Worm (Caenorhabditis elegans) whole organism, early embryonic: Measurements from ENCODE around the gene F13A7.14.

ENCODE experiments used
- B0310.2 ChIP-seq: sonication (generic microtip); optimal IDR thresholded peaks from 2 replicates; lab custom pipeline; 2016; ENCODE audit warnings: mild to moderate bottlenecking, missing genetic modification characterization, missing compliant biosample characterization
- ama-1 ChIP-seq: fragments of 150-350 bp; optimal IDR thresholded peaks from 2 replicates; lab custom pipeline; 2014
- ceh-13 ChIP-seq: fragments of 200-800 bp; sonication (Bioruptor generic); optimal IDR thresholded peaks from 2 replicates; lab custom pipeline; 2018; ENCODE audit warnings: mild to moderate bottlenecking, missing genetic modification characterization, missing compliant biosample characterization
- hmg-4 ChIP-seq: fragments of 200-800 bp; sonication (Bioruptor generic); optimal IDR thresholded peaks from 2 replicates; lab custom pipeline; 2018; ENCODE audit warnings: mild to moderate bottlenecking, missing genetic modification characterization, missing compliant biosample characterization
- hnd-1 ChIP-seq: sonication (generic microtip); optimal IDR thresholded peaks from 2 replicates; lab custom pipeline; 2016; ENCODE audit warnings: missing genetic modification characterization, missing compliant biosample characterization
- pes-1 ChIP-seq: fragments of 200-800 bp; sonication (Bioruptor generic); IDR thresholded peaks from 2 replicates; pipeline ENCODE4 v1.3.6; 2022; ENCODE audit warnings: missing genetic modification reagents, missing genetic modification characterization, missing compliant biosample characterization
- sea-1 ChIP-seq: fragments of 200-800 bp; sonication (Bioruptor generic); conservative IDR thresholded peaks from 2 replicates; pipeline ENCODE4 v1.3.6; 2022; ENCODE audit warnings: missing genetic modification characterization, missing compliant biosample characterization
- tbx-11 ChIP-seq: fragments of 200-800 bp; sonication (Bioruptor generic); IDR thresholded peaks from 2 replicates; pipeline ENCODE4 v1.3.6; 2022; ENCODE audit warnings: missing genetic modification characterization, missing compliant biosample characterization

DNA sequence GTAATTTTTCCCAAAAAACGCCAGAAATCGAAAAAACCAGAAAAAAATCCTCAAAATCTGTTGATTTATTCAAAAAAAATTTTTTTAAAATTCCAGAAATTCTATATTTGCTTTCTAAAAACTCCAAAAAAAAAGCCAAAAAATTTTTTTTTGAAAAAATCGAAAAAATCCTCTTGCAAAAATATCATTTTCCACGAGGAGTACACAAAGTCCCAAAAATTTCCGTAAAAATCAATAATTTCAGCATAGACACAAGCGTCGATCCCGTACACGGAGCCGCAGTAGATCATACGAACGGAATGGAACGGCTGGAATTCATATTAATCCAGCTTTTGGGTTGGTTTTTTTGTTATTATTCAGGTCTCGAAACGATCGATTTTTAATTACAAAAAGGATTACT, 33.5 kb upstream of the F13A7.14 start:
- no peak for TF ChIP-seq sea-1 (GFP tag; lab: Robert Waterston, UW)
- no peak for TF ChIP-seq ama-1 (lab: Kevin White, UChicago)
- TF ChIP-seq pes-1 = no peak
- no peak for TF ChIP-seq hnd-1
- no peak for TF ChIP-seq tbx-11 (GFP tag; lab: Robert Waterston, UW)
- no peak for TF ChIP-seq ceh-13 (GFP tag; lab: Kevin White, UChicago)
- no peak for TF ChIP-seq B0310.2 (tag; lab: Kevin White, UChicago)
- no peak for TF ChIP-seq hmg-4 (GFP tag; lab: Kevin White, UChicago)
